Fruit fly (Drosophila melanogaster): ENCODE data around the gene CG11437.

Gene CG11437

dm6 chr3L:22465486-22466402 is 2.9 kb upstream of the CG11437 start, which contains the start of gene CG11438:
CG11438 (plus strand) TSS chr3L:22465619.
- TF ChIP-seq Dll (optimal IDR thresholded peaks at IDR 0.05) = peak; percentile 11
- no peak for TF ChIP-seq EcR (GFP tag; optimal IDR thresholded peaks at IDR 0.05)

- TF ChIP-seq EcR (GFP tag; optimal IDR thresholded peaks at IDR 0.05) = no peak
- no peak for TF ChIP-seq usp (GFP tag; optimal IDR thresholded peaks at IDR 0.05)
- no peak for TF ChIP-seq psq (optimal IDR thresholded peaks at IDR 0.05)
- no peak for TF ChIP-seq pan (optimal IDR thresholded peaks at IDR 0.05)
- TF ChIP-seq Dll (optimal IDR thresholded peaks at IDR 0.05) = no peak
- TF ChIP-seq CG8478 (optimal IDR thresholded peaks at IDR 0.05) = no peak
Observed at dm6 chr3L:22466403-22466942, 2.2 kb upstream of the CG11437 start.

dm6 chr3L:22470299-22470791 is 1.7 kb downstream of the CG11437 start, which contains the start of gene CG11426:
CG11426 (plus strand) TSS chr3L:22470556.
- no peak for TF ChIP-seq CG8478 (optimal IDR thresholded peaks at IDR 0.05)

- TF ChIP-seq usp (GFP tag; optimal IDR thresholded peaks at IDR 0.05) = no peak
- TF ChIP-seq CG8478 (optimal IDR thresholded peaks at IDR 0.05) = no peak
- TF ChIP-seq EcR (GFP tag; optimal IDR thresholded peaks at IDR 0.05) = no peak
- TF ChIP-seq Dll (optimal IDR thresholded peaks at IDR 0.05) = no peak
- no peak for TF ChIP-seq pan (optimal IDR thresholded peaks at IDR 0.05)
- TF ChIP-seq psq (optimal IDR thresholded peaks at IDR 0.05) = no peak
Observed at dm6 chr3L:22471586-22472291, 3.1 kb downstream of the CG11437 start.

dm6 chr3L:22474081-22474845 is 5.6 kb downstream of the CG11437 start, which contains the start of gene CG11425:
CG11425 (plus strand) TSS chr3L:22474795.
- TF ChIP-seq EcR (GFP tag; optimal IDR thresholded peaks at IDR 0.05) = peak in 1 of 2 experiments; percentile 53
- no peak for TF ChIP-seq Dll (optimal IDR thresholded peaks at IDR 0.05)
- no peak for TF ChIP-seq usp (GFP tag; optimal IDR thresholded peaks at IDR 0.05)
- no peak for TF ChIP-seq CG8478 (optimal IDR thresholded peaks at IDR 0.05)

- TF ChIP-seq Dll (optimal IDR thresholded peaks at IDR 0.05) (no peak), EcR (GFP tag; optimal IDR thresholded peaks at IDR 0.05) (no peak), psq (optimal IDR thresholded peaks at IDR 0.05) (no peak), CG8478 (optimal IDR thresholded peaks at IDR 0.05) (no peak), pan (optimal IDR thresholded peaks at IDR 0.05) (no peak), usp (GFP tag; optimal IDR thresholded peaks at IDR 0.05) (no peak)
Observed at dm6 chr3L:22483452-22483851, 14.8 kb downstream of the CG11437 start.

- no peak for TF ChIP-seq Dll (optimal IDR thresholded peaks at IDR 0.05)
- no peak for TF ChIP-seq usp (GFP tag; optimal IDR thresholded peaks at IDR 0.05)
- TF ChIP-seq CG8478 (optimal IDR thresholded peaks at IDR 0.05) = no peak
- TF ChIP-seq EcR (GFP tag; optimal IDR thresholded peaks at IDR 0.05) = no peak
- no peak for TF ChIP-seq pan (optimal IDR thresholded peaks at IDR 0.05)
- TF ChIP-seq psq (optimal IDR thresholded peaks at IDR 0.05) = no peak
Observed at dm6 chr3L:22497594-22497993, 28.9 kb downstream of the CG11437 start.

- TF ChIP-seq CG8478 (optimal IDR thresholded peaks at IDR 0.05) = no peak
- no peak for TF ChIP-seq usp (GFP tag; optimal IDR thresholded peaks at IDR 0.05)
- TF ChIP-seq EcR (GFP tag; optimal IDR thresholded peaks at IDR 0.05) = no peak
- TF ChIP-seq pan (optimal IDR thresholded peaks at IDR 0.05) = no peak
- TF ChIP-seq Dll (optimal IDR thresholded peaks at IDR 0.05) = no peak
- no peak for TF ChIP-seq psq (optimal IDR thresholded peaks at IDR 0.05)
Observed at dm6 chr3L:22501300-22501699, 32.6 kb downstream of the CG11437 start, which contains the start of gene CG43312. CG43312 (plus strand) TSS chr3L:22501600.

dm6 chr3L:22503730-22504129 is 35.1 kb downstream of the CG11437 start, which contains the start of gene CG43331:
CG43331 (minus strand) TSS chr3L:22503830.
- no peak for TF ChIP-seq CG8478 (optimal IDR thresholded peaks at IDR 0.05)
- TF ChIP-seq Dll (optimal IDR thresholded peaks at IDR 0.05) = no peak
- TF ChIP-seq psq (optimal IDR thresholded peaks at IDR 0.05) = no peak
- no peak for TF ChIP-seq EcR (GFP tag; optimal IDR thresholded peaks at IDR 0.05)
- no peak for TF ChIP-seq pan (optimal IDR thresholded peaks at IDR 0.05)
- no peak for TF ChIP-seq usp (GFP tag; optimal IDR thresholded peaks at IDR 0.05)

- TF ChIP-seq EcR (GFP tag; optimal IDR thresholded peaks at IDR 0.05) (no peak), pan (optimal IDR thresholded peaks at IDR 0.05) (no peak), psq (optimal IDR thresholded peaks at IDR 0.05) (no peak), CG8478 (optimal IDR thresholded peaks at IDR 0.05) (no peak), Dll (optimal IDR thresholded peaks at IDR 0.05) (no peak), usp (GFP tag; optimal IDR thresholded peaks at IDR 0.05) (no peak)
Observed at dm6 chr3L:22504323-22504722, 35.7 kb downstream of the CG11437 start, which contains the start of gene CG43330. CG43330 (minus strand) TSS chr3L:22504423.

- TF ChIP-seq pan (optimal IDR thresholded peaks at IDR 0.05) (no peak), psq (optimal IDR thresholded peaks at IDR 0.05) (no peak), usp (GFP tag; optimal IDR thresholded peaks at IDR 0.05) (no peak), EcR (GFP tag; optimal IDR thresholded peaks at IDR 0.05) (no peak), Dll (optimal IDR thresholded peaks at IDR 0.05) (no peak), CG8478 (optimal IDR thresholded peaks at IDR 0.05) (no peak)
Observed at dm6 chr3L:22505118-22505517, 36.5 kb downstream of the CG11437 start, which contains the start of gene CG43329. CG43329 (minus strand) TSS chr3L:22505218.
